Fruit fly (Drosophila melanogaster): ENCODE results near the gene CG11426.

- no peak for TF ChIP-seq Dll (optimal IDR thresholded peaks at IDR 0.05)
- TF ChIP-seq psq (optimal IDR thresholded peaks at IDR 0.05), result no peak
- TF ChIP-seq CG8478 (optimal IDR thresholded peaks at IDR 0.05), result no peak
These were observed 33.2 kb upstream of the CG11426 start for dm6 chr3L:22437111-22437510.

Measured in whole organism.